Worm (Caenorhabditis elegans) whole organism, young adult: ENCODE results near the gene M04C3.5.

ENCODE experiments used
- F52B5.7 ChIP-seq: sonication (generic microtip); optimal IDR thresholded peaks from 2 replicates; lab custom pipeline; 2016; ENCODE audit warnings: mild to moderate bottlenecking, missing genetic modification characterization, missing compliant biosample characterization
- T07F8.4 ChIP-seq: sonication (generic microtip); optimal IDR thresholded peaks from 2 replicates; lab custom pipeline; 2016; ENCODE audit warnings: mild to moderate bottlenecking, missing genetic modification characterization, moderate library complexity, missing compliant biosample characterization
- bed-2 ChIP-seq: fragments of 200-800 bp; sonication (Bioruptor generic); IDR thresholded peaks from 2 replicates; pipeline ENCODE4 v1.3.6; 2022; ENCODE audit warnings: missing genetic modification reagents, missing genetic modification characterization, missing compliant biosample characterization
- cebp-2 ChIP-seq: fragments of 200-800 bp; sonication (Bioruptor generic); IDR thresholded peaks from 2 replicates; pipeline ENCODE4 v1.3.6; 2022; ENCODE audit warnings: missing genetic modification characterization, missing compliant biosample characterization
- ceh-100 ChIP-seq: fragments of 200-800 bp; sonication (Bioruptor generic); IDR thresholded peaks from 2 replicates; pipeline ENCODE4 v1.3.6; 2022; ENCODE audit warnings: missing genetic modification reagents, missing genetic modification characterization, missing compliant biosample characterization
- dpl-1 ChIP-seq: fragments of 150-350 bp; optimal IDR thresholded peaks from 2 replicates; lab custom pipeline; 2014; ENCODE audit warnings: missing biosample characterization, missing genetic modification reagents, missing genetic modification characterization
- nhr-90 ChIP-seq: sonication (generic microtip); optimal IDR thresholded peaks from 2 replicates; lab custom pipeline; 2016; ENCODE audit warnings: missing genotype, mild to moderate bottlenecking, missing genetic modification characterization, missing compliant biosample characterization
- snpc-4 ChIP-seq, 5 experiments: fragments of 150-350 bp in 1 of 5; sonication (generic microtip) in 4 of 5; optimal IDR thresholded peaks; 2 replicates each; lab custom pipeline; 2014 to 2018; ENCODE audit warnings: missing genetic modification characterization in 5 of 5, missing biosample characterization in 3 of 5, antibody characterized with exemption in 2 of 5, mild to moderate bottlenecking in 2 of 5, missing compliant biosample characterization in 2 of 5, missing genotype in 2 of 5, moderate library complexity in 2 of 5, missing genetic modification reagents in 1 of 5
- tbx-9 ChIP-seq: sonication (generic microtip); optimal IDR thresholded peaks from 2 replicates; lab custom pipeline; 2016; ENCODE audit warnings: borderline replicate concordance, missing genetic modification characterization, inconsistent platforms, missing compliant biosample characterization
- ztf-6 ChIP-seq: fragments of 200-800 bp; sonication (Bioruptor generic); IDR thresholded peaks from 2 replicates; pipeline ENCODE4 v1.3.6; 2022; ENCODE audit warnings: missing genetic modification reagents, missing genetic modification characterization, missing compliant biosample characterization

- no peak for TF ChIP-seq ceh-100 (GFP tag; lab: Robert Waterston, UW)
- no peak for TF ChIP-seq bed-2 (GFP tag; lab: Robert Waterston, UW)
- TF ChIP-seq cebp-2 (GFP tag; lab: Robert Waterston, UW), result no peak
- no peak for TF ChIP-seq tbx-9
- TF ChIP-seq snpc-4 (GFP tag; optimal IDR thresholded peaks at IDR 0.05; lab: Kevin White, UChicago), result no peak
- no peak for TF ChIP-seq snpc-4 (tag; optimal IDR thresholded peaks at IDR 0.05; lab: Kevin White, UChicago)
- no peak for TF ChIP-seq T07F8.4 (tag; lab: Kevin White, UChicago)
- TF ChIP-seq ztf-6, result no peak
- no peak for TF ChIP-seq dpl-1
- no peak for TF ChIP-seq F52B5.7
- no peak for TF ChIP-seq nhr-90
Observed at ce11 chrV:19455650-19456049, 6.1 kb downstream of the M04C3.5 start, which contains the start of the genes Y43F8B.13 and Y43F8B.14.
